Fruit fly (Drosophila melanogaster) Kc167 (cell line): ENCODE data around the gene nero.

Source experiments
- Myc ChIP-seq: fragments of >200 bp; optimal IDR thresholded peaks from 2 replicates; lab custom pipeline; 2017; ENCODE audit warnings: missing external identifiers
- Sin3A ChIP-seq: fragments of >200 bp; optimal IDR thresholded peaks from 2 replicates; lab custom pipeline; 2018; ENCODE audit warnings: missing external identifiers
- h ChIP-seq: fragments of >200 bp; optimal IDR thresholded peaks from 3 replicates; lab custom pipeline; 2018; ENCODE audit warnings: missing external identifiers
- insv ChIP-seq: fragments of >200 bp; optimal IDR thresholded peaks from 3 replicates; lab custom pipeline; 2018; ENCODE audit warnings: missing external identifiers
- psq ChIP-seq: fragments of >200 bp; optimal IDR thresholded peaks from 2 replicates; lab custom pipeline; 2017; ENCODE audit warnings: missing external identifiers
- ttk ChIP-seq: sonication (Bioruptor generic); optimal IDR thresholded peaks from 2 replicates; lab custom pipeline; 2017; ENCODE audit warnings: missing external identifiers

Gene nero

dm6 chr3R:31747429-31748048 lies at the start of gene nero, which contains the start of gene CG1910:
TSS of gene nero (minus strand) at chr3R:31747558.
TSS of gene CG1910 (plus strand) at chr3R:31747643.
- TF ChIP-seq Sin3A (no peak), insv (lab: Kevin White, UChicago) (no peak), Myc (no peak), h (lab: Kevin White, UChicago) (no peak), ttk (lab: Kevin White, UChicago) (no peak), psq (no peak)

- no peak for TF ChIP-seq insv (lab: Kevin White, UChicago)
- no peak for TF ChIP-seq h (lab: Kevin White, UChicago)
- no peak for TF ChIP-seq Myc
- TF ChIP-seq ttk (lab: Kevin White, UChicago) = no peak
- no peak for TF ChIP-seq Sin3A
- TF ChIP-seq psq = no peak
Measured at dm6 chr3R:31794457-31794856, 47.1 kb upstream of the nero start.

- TF ChIP-seq insv (lab: Kevin White, UChicago) = no peak
- TF ChIP-seq Sin3A = no peak
- no peak for TF ChIP-seq ttk (lab: Kevin White, UChicago)
- TF ChIP-seq h (lab: Kevin White, UChicago) = no peak
- TF ChIP-seq psq = no peak
- no peak for TF ChIP-seq Myc
Measured at dm6 chr3R:31793664-31794417, 46.5 kb upstream of the nero start, which contains the start of the genes Mccc1 and Acf. TSS of gene Mccc1 (minus strand) at chr3R:31793907. TSS of gene Acf (plus strand) at chr3R:31793981.

dm6 chr3R:31777482-31778165 lies 30.3 kb upstream of the nero start:
- TF ChIP-seq Sin3A (no peak), psq (no peak), insv (lab: Kevin White, UChicago) (no peak), ttk (lab: Kevin White, UChicago) (no peak), h (lab: Kevin White, UChicago) (no peak), Myc (no peak)

dm6 chr3R:31776583-31777362 lies 29.4 kb upstream of the nero start, which contains the start of the genes CG2126 and faf:
TSS of gene CG2126 (minus strand) at chr3R:31776652.
TSS of gene faf (plus strand) at chr3R:31777020.
- TF ChIP-seq Sin3A (no peak), Myc (no peak), h (lab: Kevin White, UChicago) (no peak), insv (lab: Kevin White, UChicago) (no peak), psq (no peak), ttk (lab: Kevin White, UChicago) (no peak)

dm6 chr3R:31771790-31772576 lies 24.6 kb upstream of the nero start, which contains the start of the genes betaGlu and sip3:
TSS of gene betaGlu (minus strand) at chr3R:31771848.
TSS of gene sip3 (plus strand) at chr3R:31772219.
- no peak for TF ChIP-seq ttk (lab: Kevin White, UChicago)
- TF ChIP-seq psq = no peak
- TF ChIP-seq insv (lab: Kevin White, UChicago) = no peak
- TF ChIP-seq Sin3A = no peak
- TF ChIP-seq h (lab: Kevin White, UChicago) = no peak
- TF ChIP-seq Myc = no peak

- TF ChIP-seq Myc = no peak
- no peak for TF ChIP-seq psq
- no peak for TF ChIP-seq ttk (lab: Kevin White, UChicago)
- TF ChIP-seq Sin3A = no peak
- no peak for TF ChIP-seq h (lab: Kevin White, UChicago)
- TF ChIP-seq insv (lab: Kevin White, UChicago) = no peak
Measured at dm6 chr3R:31768198-31768597, 20.8 kb upstream of the nero start.

- TF ChIP-seq h (lab: Kevin White, UChicago) = no peak
- TF ChIP-seq insv (lab: Kevin White, UChicago) = no peak
- no peak for TF ChIP-seq Myc
- no peak for TF ChIP-seq Sin3A
- TF ChIP-seq ttk (lab: Kevin White, UChicago) = no peak
- no peak for TF ChIP-seq psq
Measured at dm6 chr3R:31767528-31767927, 20.2 kb upstream of the nero start.

- TF ChIP-seq Myc (no peak), h (lab: Kevin White, UChicago) (no peak), psq (no peak), ttk (lab: Kevin White, UChicago) (no peak), Sin3A (no peak), insv (lab: Kevin White, UChicago) (no peak)
Measured at dm6 chr3R:31765145-31765544, 17.8 kb upstream of the nero start.

- TF ChIP-seq h (lab: Kevin White, UChicago) (no peak), Myc (no peak), Sin3A (no peak), ttk (lab: Kevin White, UChicago) (no peak)
Measured at dm6 chr3R:31764672-31765071, 17.3 kb upstream of the nero start, which contains the start of gene CG2150. TSS of gene CG2150 (minus strand) at chr3R:31764772.

dm6 chr3R:31762672-31763071 lies 15.3 kb upstream of the nero start:
- TF ChIP-seq Sin3A (no peak), h (lab: Kevin White, UChicago) (no peak), Myc (no peak), ttk (lab: Kevin White, UChicago) (no peak), insv (lab: Kevin White, UChicago) (no peak)
